Fruit fly (Drosophila melanogaster): ENCODE results near the gene CG13312.

DNA sequence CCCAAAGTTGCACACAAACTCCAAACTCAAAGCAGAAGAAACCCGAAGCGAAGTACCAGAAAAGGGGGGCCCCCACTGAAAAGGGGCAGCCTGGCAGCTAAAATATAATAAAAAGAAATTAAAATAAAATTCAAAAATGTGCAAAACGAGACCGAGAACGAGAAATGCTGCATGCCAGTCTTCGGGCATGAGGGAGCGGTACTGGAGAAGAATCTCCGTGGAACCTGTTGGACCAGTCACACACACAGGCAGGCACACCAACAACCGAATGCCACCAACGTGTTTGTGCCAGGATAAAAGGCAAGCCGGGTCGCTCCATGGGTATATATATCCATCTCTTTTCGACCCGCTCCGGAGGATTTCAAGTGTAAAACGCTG, 18.0 kb upstream of the CG13312 start:
- TF ChIP-seq sisA (GFP tag; IDR thresholded peaks at IDR 0.05) (no peak), CG13123 (GFP tag; optimal IDR thresholded peaks at IDR 0.05) (no peak)
